Fruit fly (Drosophila melanogaster) ovary, adult (tissue): ENCODE data around the gene CG3630.

Experiments
- CG17801 ChIP-seq: fragments of 200-800 bp; optimal IDR thresholded peaks from 2 replicates; lab custom pipeline; 2019; ENCODE audit warnings: missing biosample characterization, mild to moderate bottlenecking, missing genetic modification characterization, moderate library complexity; ENCODE audit not compliant: partially characterized antibody

The CG3630 gene

dm6 chrX:2137587-2138341 is 24.2 kb upstream of the CG3630 start:
- TF ChIP-seq CG17801 (GFP tag; lab: Kevin White, UChicago): peak; percentile 97

- no peak for TF ChIP-seq CG17801 (GFP tag; lab: Kevin White, UChicago)
These were observed 23.8 kb upstream of the CG3630 start, which contains the start of gene ph-p for dm6 chrX:2138342-2138416. Gene ph-p, minus strand, starts transcription at chrX:2138371.

DNA sequence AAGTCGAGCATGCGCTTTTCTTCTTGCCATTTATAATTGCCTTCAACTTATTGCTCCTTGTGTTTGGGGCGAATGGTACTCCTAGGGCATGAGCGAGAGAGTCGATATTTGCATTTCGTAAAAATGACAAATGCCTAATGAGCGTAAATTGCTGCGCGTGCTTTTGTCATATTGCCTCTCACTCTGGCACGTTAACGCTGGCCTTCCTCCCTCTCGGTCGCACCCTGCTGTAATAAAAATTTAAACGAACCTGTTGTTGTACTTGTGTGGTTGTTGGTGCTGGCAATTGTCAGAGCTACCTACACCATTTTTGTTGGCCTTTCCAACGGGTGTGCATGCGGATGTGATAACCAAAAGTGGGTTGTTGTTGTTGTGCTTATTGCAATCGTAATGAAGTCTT is 23.6 kb upstream of the CG3630 start:
- TF ChIP-seq CG17801 (GFP tag; lab: Kevin White, UChicago): no peak

- TF ChIP-seq CG17801 (GFP tag; lab: Kevin White, UChicago): no peak
These were observed 22.4 kb upstream of the CG3630 start for dm6 chrX:2139610-2140009.

DNA sequence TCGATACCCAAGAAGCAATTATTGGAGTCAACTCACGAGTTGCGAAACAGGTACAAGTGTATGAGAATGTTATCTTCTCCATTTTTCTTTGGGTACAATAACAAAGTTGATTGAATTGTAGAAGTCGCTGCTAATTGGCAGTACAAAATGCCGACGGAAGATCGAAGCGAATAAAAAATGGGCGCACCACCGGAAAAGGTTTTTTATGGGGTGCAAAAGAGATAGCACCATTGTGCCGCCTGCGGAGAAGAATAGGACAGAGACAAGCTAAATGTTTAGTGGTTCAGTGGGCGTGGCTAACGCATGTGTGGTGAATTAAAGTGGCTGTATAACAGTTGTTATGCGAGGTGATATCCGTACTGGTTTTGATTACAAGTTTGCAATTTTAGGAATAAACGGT is 21.5 kb upstream of the CG3630 start:
- TF ChIP-seq CG17801 (GFP tag; lab: Kevin White, UChicago): no peak

DNA sequence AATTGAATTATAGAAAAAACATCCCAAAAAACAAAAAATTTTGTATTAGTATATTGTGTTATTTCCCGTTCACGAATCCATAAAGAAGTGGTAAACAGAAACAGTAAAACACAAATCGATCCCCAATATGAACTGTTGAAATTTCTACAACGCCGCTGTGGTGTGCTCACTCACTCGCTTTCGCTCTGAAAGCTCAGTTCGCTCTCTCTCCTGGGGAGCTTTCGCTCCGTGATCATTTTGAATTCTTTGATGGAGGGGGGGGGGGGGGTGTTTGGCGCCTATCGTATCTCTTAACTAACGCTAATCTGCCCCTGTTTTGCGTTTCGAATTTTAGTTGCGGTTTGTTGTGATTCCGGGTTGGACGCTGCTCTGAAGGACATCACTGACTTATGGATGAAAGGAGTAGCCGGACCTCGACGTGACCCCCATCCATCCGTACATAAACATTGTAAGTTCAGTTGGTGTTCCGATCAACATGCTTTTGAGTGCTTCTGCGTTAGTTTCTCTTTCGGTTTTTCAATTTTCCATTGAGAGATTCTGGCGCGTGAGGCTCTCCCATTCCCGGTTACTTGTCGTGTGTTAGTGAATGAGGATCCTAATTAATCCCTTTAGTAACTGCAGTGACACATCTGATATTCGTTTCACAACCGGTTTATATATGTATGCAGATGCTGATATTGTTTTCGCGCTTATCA is 20.7 kb upstream of the CG3630 start, which contains the start of gene D2hgdh:
D2hgdh (plus strand) TSS at position 331 of the 695 bp plus-strand sequence.
- TF ChIP-seq CG17801 (GFP tag; lab: Kevin White, UChicago): peak; percentile 2

dm6 chrX:2141854-2142216 is 20.2 kb upstream of the CG3630 start:
- peak; percentile 53 for TF ChIP-seq CG17801 (GFP tag; lab: Kevin White, UChicago)

dm6 chrX:2142275-2142934 is 19.6 kb upstream of the CG3630 start:
- no peak for TF ChIP-seq CG17801 (GFP tag; lab: Kevin White, UChicago)

- no peak for TF ChIP-seq CG17801 (GFP tag; lab: Kevin White, UChicago)
These were observed 19.1 kb upstream of the CG3630 start for dm6 chrX:2142935-2143312.

DNA sequence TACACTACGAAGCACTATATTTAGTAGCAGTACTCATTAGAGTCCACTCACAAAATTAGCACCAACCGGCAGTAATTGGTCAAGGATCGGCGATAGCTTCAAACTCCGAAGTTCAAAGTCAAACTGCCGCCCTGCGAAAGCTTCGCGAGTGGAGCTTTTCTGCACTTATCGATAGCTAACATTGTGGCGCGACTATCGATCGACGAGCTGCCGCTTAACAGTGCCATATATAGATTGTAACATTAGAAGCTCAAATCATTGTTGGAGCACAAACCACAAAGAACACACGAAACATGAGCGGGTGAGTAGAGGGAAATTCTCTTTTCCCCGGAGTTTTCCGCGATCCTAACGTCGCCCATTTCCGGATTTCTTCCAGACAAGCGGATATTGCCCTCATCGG is 16.9 kb upstream of the CG3630 start, which contains the start of gene Pgd:
Pgd (plus strand) TSS at position 23 of the 400 bp plus-strand sequence.
- TF ChIP-seq CG17801 (GFP tag; lab: Kevin White, UChicago): peak; percentile 73

DNA sequence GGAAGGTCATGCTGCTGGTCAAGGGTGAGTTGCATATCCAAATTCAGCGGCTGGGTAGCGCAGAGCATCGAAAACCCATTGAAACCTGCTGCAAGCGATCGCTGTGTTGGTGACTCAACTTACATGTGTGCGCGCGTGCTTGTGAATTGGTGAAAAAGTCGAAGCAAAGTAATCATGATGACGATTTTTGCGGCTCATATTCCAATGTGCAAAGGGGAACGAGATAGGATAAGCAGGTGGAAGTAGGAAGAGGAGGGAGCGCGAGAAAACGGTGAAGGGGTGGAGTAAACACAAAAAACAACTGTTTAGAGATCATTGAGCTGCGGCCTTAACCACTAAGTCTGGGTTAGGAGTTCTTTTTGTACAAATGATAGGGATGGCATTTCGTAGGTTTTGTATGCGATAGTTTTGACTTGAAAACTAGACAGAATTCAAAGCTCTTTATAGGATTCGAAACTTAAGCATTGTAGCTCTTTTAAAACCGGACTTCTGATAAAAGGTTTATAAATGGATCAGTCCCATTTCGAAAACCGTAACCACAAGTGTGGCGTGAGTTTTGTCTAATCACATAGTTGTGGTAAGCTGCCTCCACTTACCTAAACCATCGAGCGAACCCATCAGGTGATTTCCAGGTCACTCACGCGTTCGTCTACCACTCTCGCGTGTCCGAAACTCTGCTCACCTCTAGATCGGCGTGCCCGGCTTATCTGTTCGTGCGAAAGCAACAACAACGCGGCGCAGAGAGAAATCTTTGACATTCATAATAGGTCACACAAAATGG is 16.1 kb upstream of the CG3630 start:
- peak; percentile 80 for TF ChIP-seq CG17801 (GFP tag; lab: Kevin White, UChicago)

dm6 chrX:2146574-2146973 is 15.4 kb upstream of the CG3630 start:
- TF ChIP-seq CG17801 (GFP tag; lab: Kevin White, UChicago): no peak

dm6 chrX:2147475-2147874 is 14.5 kb upstream of the CG3630 start:
- no peak for TF ChIP-seq CG17801 (GFP tag; lab: Kevin White, UChicago)

dm6 chrX:2148671-2149070 is 13.3 kb upstream of the CG3630 start:
- TF ChIP-seq CG17801 (GFP tag; lab: Kevin White, UChicago): no peak

DNA sequence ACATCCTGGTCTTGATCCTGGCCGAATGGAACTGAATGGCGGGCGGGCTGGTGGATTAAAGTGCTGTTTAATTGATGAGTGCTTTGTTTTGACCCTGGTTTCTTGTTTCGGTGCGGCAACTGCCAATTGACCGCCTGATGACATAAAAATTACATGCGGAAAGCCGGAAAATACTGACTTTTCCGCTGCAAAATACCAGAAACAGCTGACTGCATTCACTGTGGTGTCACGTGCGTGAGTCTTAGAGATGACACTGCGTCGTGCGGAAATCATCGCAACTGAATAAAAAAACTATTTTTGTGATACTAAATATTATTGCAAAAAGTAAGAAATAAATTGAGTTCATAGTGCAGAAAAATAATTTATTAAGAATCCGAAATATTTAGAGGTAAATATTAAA is 12.5 kb upstream of the CG3630 start, which contains the start of gene bcn92:
bcn92 (minus strand) TSS at position 170 of the 400 bp plus-strand sequence.
- TF ChIP-seq CG17801 (GFP tag; lab: Kevin White, UChicago): peak; percentile 41
